Worm (Caenorhabditis elegans) whole organism, young adult: Measurements from ENCODE around the gene nhr-142.

Source experiments
- C06A6.2 ChIP-seq: fragments of 200-800 bp; sonication (Bioruptor generic); conservative IDR thresholded peaks from 2 replicates; pipeline ENCODE4 v1.3.6; 2022; ENCODE audit warnings: missing genetic modification characterization, missing compliant biosample characterization
- F33H1.4 ChIP-seq: fragments of 200-800 bp; sonication (Bioruptor generic); IDR thresholded peaks from 2 replicates; pipeline ENCODE4 v1.3.6; 2022; ENCODE audit warnings: missing genetic modification reagents, missing genetic modification characterization, missing compliant biosample characterization
- Y56A3A.18 ChIP-seq: fragments of 200-800 bp; sonication (Bioruptor generic); IDR thresholded peaks from 2 replicates; pipeline ENCODE4 v1.3.6; 2022; ENCODE audit warnings: missing genetic modification reagents, missing genetic modification characterization, missing compliant biosample characterization
- ZK185.1 ChIP-seq: sonication (generic microtip); optimal IDR thresholded peaks from 2 replicates; lab custom pipeline; 2016; ENCODE audit warnings: mild to moderate bottlenecking, missing genetic modification characterization, missing compliant biosample characterization; ENCODE audit not compliant: poor library complexity, severe bottlenecking
- ama-1 ChIP-seq, 3 experiments: fragments of 150-350 bp in 1 of 3; sonication (generic microtip) in 2 of 3; optimal IDR thresholded peaks; 2 replicates each; lab custom pipeline; 2014 to 2018; ENCODE audit warnings: missing biosample characterization in 2 of 3, missing genetic modification characterization in 2 of 3, missing genetic modification reagents in 2 of 3
- aptf-2 ChIP-seq: fragments of 200-800 bp; sonication (Bioruptor generic); conservative IDR thresholded peaks from 2 replicates; pipeline ENCODE4 v1.3.6; 2022; ENCODE audit warnings: missing genetic modification reagents, missing genetic modification characterization, missing compliant biosample characterization
- atf-7 ChIP-seq: sonication (generic microtip); optimal IDR thresholded peaks from 2 replicates; lab custom pipeline; 2017; ENCODE audit warnings: mild to moderate bottlenecking, missing genetic modification characterization, missing compliant biosample characterization
- athp-1 ChIP-seq: sonication (generic microtip); optimal IDR thresholded peaks from 2 replicates; lab custom pipeline; 2017; ENCODE audit warnings: mild to moderate bottlenecking, missing genetic modification characterization, missing compliant biosample characterization
- bed-2 ChIP-seq: fragments of 200-800 bp; sonication (Bioruptor generic); IDR thresholded peaks from 2 replicates; pipeline ENCODE4 v1.3.6; 2022; ENCODE audit warnings: missing genetic modification reagents, missing genetic modification characterization, missing compliant biosample characterization
- ccch-3 ChIP-seq: fragments of 200-800 bp; sonication (Bioruptor generic); optimal IDR thresholded peaks from 2 replicates; lab custom pipeline; 2018; ENCODE audit warnings: mild to moderate bottlenecking, missing genetic modification characterization, missing compliant biosample characterization
- cebp-1 ChIP-seq, 2 experiments: fragments of 200-800 bp in 1 of 2; sonication (Bioruptor generic) in 1 of 2; sonication (generic microtip) in 1 of 2; IDR thresholded peaks in 1 of 2; optimal IDR thresholded peaks in 1 of 2; 2 replicates each; pipeline versions ENCODE4 v1.3.6 to Lab custom; 2017 to 2022; ENCODE audit warnings: missing compliant biosample characterization in 2 of 2, missing genetic modification characterization in 2 of 2, mild to moderate bottlenecking in 1 of 2, missing genetic modification reagents in 1 of 2, moderate library complexity in 1 of 2
- ceh-27 ChIP-seq: fragments of 200-800 bp; sonication (Bioruptor generic); optimal IDR thresholded peaks from 2 replicates; lab custom pipeline; 2018; ENCODE audit warnings: mild to moderate bottlenecking, missing genetic modification characterization, moderate library complexity, missing compliant biosample characterization
- ceh-40 ChIP-seq: fragments of 200-800 bp; sonication (Bioruptor generic); IDR thresholded peaks from 2 replicates; pipeline ENCODE4 v1.3.6; 2022; ENCODE audit warnings: missing genetic modification characterization, missing compliant biosample characterization
- chd-7 ChIP-seq: sonication (generic microtip); optimal IDR thresholded peaks from 2 replicates; lab custom pipeline; 2016; ENCODE audit warnings: mild to moderate bottlenecking, missing genetic modification characterization, moderate library complexity, missing compliant biosample characterization
- dpl-1 ChIP-seq: fragments of 150-350 bp; optimal IDR thresholded peaks from 2 replicates; lab custom pipeline; 2014; ENCODE audit warnings: missing biosample characterization, missing genetic modification reagents, missing genetic modification characterization
- ets-4 ChIP-seq: fragments of 200-800 bp; sonication (Bioruptor generic); optimal IDR thresholded peaks from 2 replicates; lab custom pipeline; 2018; ENCODE audit warnings: mild to moderate bottlenecking, missing genetic modification characterization, missing compliant biosample characterization
- hmg-1.2 ChIP-seq: fragments of 200-800 bp; sonication (Bioruptor generic); IDR thresholded peaks from 2 replicates; pipeline ENCODE4 v1.3.6; 2022; ENCODE audit warnings: missing genetic modification reagents, missing genetic modification characterization, missing compliant biosample characterization
- hmg-20 ChIP-seq: fragments of 200-800 bp; sonication (Bioruptor generic); IDR thresholded peaks from 2 replicates; pipeline ENCODE4 v1.3.6; 2022; ENCODE audit warnings: missing genetic modification reagents, missing genetic modification characterization, missing compliant biosample characterization
- lag-1 ChIP-seq: fragments of 200-800 bp; sonication (Bioruptor generic); IDR thresholded peaks from 2 replicates; pipeline ENCODE4 v1.3.6; 2022; ENCODE audit warnings: missing genetic modification reagents, missing genetic modification characterization, missing compliant biosample characterization
- lin-35 ChIP-seq, 3 experiments: fragments of 150-350 bp in 2 of 3; sonication (generic microtip) in 1 of 3; optimal IDR thresholded peaks; 2 replicates each; lab custom pipeline; 2014 to 2018; ENCODE audit warnings: missing biosample characterization in 3 of 3, missing genetic modification characterization in 3 of 3, missing genetic modification reagents in 3 of 3
- lin-40 ChIP-seq: sonication (generic microtip); optimal IDR thresholded peaks from 2 replicates; lab custom pipeline; 2016; ENCODE audit warnings: missing genetic modification characterization, mild to moderate bottlenecking, missing compliant biosample characterization, missing genotype, missing genetic modification reagents
- lin-54 ChIP-seq: fragments of 200-800 bp; sonication (Bioruptor generic); optimal IDR thresholded peaks from 2 replicates; lab custom pipeline; 2018; ENCODE audit warnings: mild to moderate bottlenecking, missing genetic modification characterization, missing compliant biosample characterization
- mcd-1 ChIP-seq: fragments of 200-800 bp; sonication (Bioruptor generic); IDR thresholded peaks from 2 replicates; pipeline ENCODE4 v1.3.6; 2022; ENCODE audit warnings: missing genetic modification reagents, missing genetic modification characterization, missing compliant biosample characterization
- nfya-1 ChIP-seq: sonication (generic microtip); optimal IDR thresholded peaks from 2 replicates; lab custom pipeline; 2017; ENCODE audit warnings: antibody characterized with exemption, missing compliant biosample characterization, missing genetic modification characterization, borderline replicate concordance; ENCODE audit not compliant: insufficient read depth
- nfyb-1 ChIP-seq: fragments of 200-800 bp; sonication (Bioruptor generic); IDR thresholded peaks from 2 replicates; pipeline ENCODE4 v1.3.6; 2022; ENCODE audit warnings: missing genetic modification reagents, missing genetic modification characterization, missing compliant biosample characterization
- nhr-80 ChIP-seq: sonication (generic microtip); optimal IDR thresholded peaks from 2 replicates; lab custom pipeline; 2016; ENCODE audit warnings: missing genetic modification characterization, missing compliant biosample characterization
- nhr-90 ChIP-seq: sonication (generic microtip); optimal IDR thresholded peaks from 2 replicates; lab custom pipeline; 2016; ENCODE audit warnings: missing genotype, mild to moderate bottlenecking, missing genetic modification characterization, missing compliant biosample characterization
- pbrm-1 ChIP-seq: fragments of 200-800 bp; sonication (Bioruptor generic); IDR thresholded peaks from 2 replicates; pipeline ENCODE4 v1.3.6; 2022; ENCODE audit warnings: missing genetic modification reagents, missing genetic modification characterization, missing compliant biosample characterization
- rcor-1 ChIP-seq: fragments of 200-800 bp; sonication (Bioruptor generic); IDR thresholded peaks from 2 replicates; pipeline ENCODE4 v1.3.6; 2022; ENCODE audit warnings: missing genetic modification reagents, missing genetic modification characterization, missing compliant biosample characterization
- rec-8 ChIP-seq, 2 experiments: sonication (generic microtip); optimal IDR thresholded peaks; 2 replicates each; lab custom pipeline; 2016; ENCODE audit warnings: mild to moderate bottlenecking in 2 of 2, missing genetic modification characterization in 2 of 2, missing genetic modification reagents in 2 of 2, missing genotype in 2 of 2, missing biosample characterization in 1 of 2, missing compliant biosample characterization in 1 of 2, moderate library complexity in 1 of 2
- sea-2 ChIP-seq: fragments of 200-800 bp; sonication (Bioruptor generic); IDR thresholded peaks from 2 replicates; pipeline ENCODE4 v1.3.6; 2022; ENCODE audit warnings: missing genetic modification characterization, missing compliant biosample characterization
- snpc-1.3 ChIP-seq: sonication (generic microtip); optimal IDR thresholded peaks from 2 replicates; lab custom pipeline; 2017; ENCODE audit warnings: missing genetic modification characterization, mild to moderate bottlenecking, missing compliant biosample characterization, antibody characterized with exemption, moderate library complexity, missing genotype, missing genetic modification reagents; ENCODE audit not compliant: insufficient read depth
- snpc-4 ChIP-seq, 5 experiments: fragments of 150-350 bp in 1 of 5; sonication (generic microtip) in 4 of 5; optimal IDR thresholded peaks; 2 replicates each; lab custom pipeline; 2014 to 2018; ENCODE audit warnings: missing genetic modification characterization in 5 of 5, missing biosample characterization in 3 of 5, antibody characterized with exemption in 2 of 5, mild to moderate bottlenecking in 2 of 5, missing compliant biosample characterization in 2 of 5, missing genotype in 2 of 5, moderate library complexity in 2 of 5, missing genetic modification reagents in 1 of 5
- somi-1 ChIP-seq: fragments of 200-800 bp; sonication (Bioruptor generic); optimal IDR thresholded peaks from 2 replicates; lab custom pipeline; 2018; ENCODE audit warnings: mild to moderate bottlenecking, missing genetic modification characterization, missing compliant biosample characterization
- tbp1 ChIP-seq: fragments of 200-800 bp; sonication (Bioruptor generic); optimal IDR thresholded peaks from 2 replicates; lab custom pipeline; 2018; ENCODE audit warnings: mild to moderate bottlenecking, missing genetic modification characterization, missing compliant biosample characterization
- ztf-26 ChIP-seq: sonication (generic microtip); optimal IDR thresholded peaks from 2 replicates; lab custom pipeline; 2017; ENCODE audit warnings: missing genetic modification characterization, missing compliant biosample characterization
- ztf-6 ChIP-seq: fragments of 200-800 bp; sonication (Bioruptor generic); IDR thresholded peaks from 2 replicates; pipeline ENCODE4 v1.3.6; 2022; ENCODE audit warnings: missing genetic modification reagents, missing genetic modification characterization, missing compliant biosample characterization

The nhr-142 gene

DNA sequence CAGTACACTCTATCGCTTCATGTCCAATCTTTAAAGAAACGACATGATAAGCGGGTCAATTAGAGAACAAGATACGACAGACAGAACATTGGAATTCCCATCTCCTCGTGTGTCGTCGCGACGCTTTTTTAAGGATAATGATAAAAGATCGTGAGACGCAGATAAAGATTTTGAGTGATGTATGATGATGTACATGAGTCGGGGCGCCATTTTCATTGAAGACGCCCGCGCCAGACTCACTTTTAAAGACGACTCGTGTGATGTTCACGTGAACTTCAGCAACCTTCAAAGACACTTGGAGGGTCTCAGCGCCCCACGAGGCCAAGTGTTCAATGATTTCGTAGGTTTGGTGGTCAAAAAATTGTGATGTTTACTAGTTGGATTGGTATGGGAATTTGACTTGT is 22.1 kb downstream of the nhr-142 start (continued):
- no peak for TF ChIP-seq lag-1 (GFP tag; lab: Robert Waterston, UW)
- no peak for TF ChIP-seq bed-2 (GFP tag; lab: Robert Waterston, UW)
- peak; percentile 42 for TF ChIP-seq mcd-1 (GFP tag; lab: Robert Waterston, UW)
- no peak for TF ChIP-seq nfya-1 (tag; lab: Kevin White, UChicago)
- TF ChIP-seq lin-35 (GFP tag; optimal IDR thresholded peaks at IDR 0.05; lab: Kevin White, UChicago): no peak
- TF ChIP-seq, all 124 proteins: peak for 13

DNA sequence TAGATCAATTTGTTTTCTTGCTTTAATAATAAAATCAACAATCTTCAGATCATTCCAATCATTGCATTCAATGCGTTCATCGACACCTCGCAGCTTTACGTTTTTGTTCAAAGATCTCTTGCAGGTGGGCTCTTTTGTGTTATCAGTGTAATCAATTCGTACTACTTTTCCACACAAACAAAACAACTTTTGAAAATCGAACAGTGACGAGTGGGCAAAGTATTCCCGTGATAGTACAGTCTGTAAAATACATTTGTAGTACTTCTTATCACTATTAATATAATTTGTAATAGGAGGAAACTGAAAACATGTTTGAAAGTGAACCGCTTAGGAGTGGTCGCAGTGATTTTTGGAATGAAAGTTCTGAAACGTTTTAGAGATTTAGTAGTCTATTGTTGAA is 25.3 kb downstream of the nhr-142 start, which contains the start of gene pgph-2:
Gene pgph-2 (plus strand): TSS at position 47 of the 400 bp plus-strand sequence.
- TF ChIP-seq rcor-1 (GFP tag; lab: Robert Waterston, UW) (no peak), lag-1 (GFP tag; lab: Robert Waterston, UW) (no peak), ceh-40 (GFP tag; lab: Robert Waterston, UW) (no peak), ztf-6 (GFP tag; lab: Robert Waterston, UW) (no peak), sea-2 (GFP tag; lab: Robert Waterston, UW) (no peak), hmg-20 (GFP tag; lab: Robert Waterston, UW) (no peak), cebp-1 (GFP tag; IDR thresholded peaks at IDR 0.05; lab: Robert Waterston, UW) (no peak), cebp-1 (tag; optimal IDR thresholded peaks at IDR 0.05; lab: Kevin White, UChicago) (no peak), athp-1 (tag; lab: Kevin White, UChicago) (no peak), ccch-3 (GFP tag; lab: Kevin White, UChicago) (no peak)

DNA sequence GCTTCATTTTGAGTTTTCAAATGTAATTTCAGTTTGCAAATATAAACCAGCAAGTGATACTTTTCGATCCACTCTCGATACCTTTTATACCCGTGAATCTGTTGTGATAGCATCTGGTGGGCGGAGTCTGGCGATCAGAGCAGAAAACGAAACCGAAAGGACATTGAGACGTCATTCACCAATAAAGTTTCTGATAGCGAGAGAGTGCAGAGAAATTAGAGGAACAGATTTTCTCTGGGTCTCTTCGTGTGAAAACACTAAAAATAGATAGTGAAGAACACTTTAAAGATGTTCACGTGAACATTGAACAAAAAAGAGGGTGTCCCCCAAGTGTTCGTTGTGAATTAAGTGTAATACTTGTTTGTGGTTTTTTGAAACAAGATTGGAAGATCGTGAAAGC is 26.6 kb downstream of the nhr-142 start, which contains the start of gene pgph-3:
Gene pgph-3 (minus strand): TSS at position 60 of the 400 bp plus-strand sequence.
- TF ChIP-seq ZK185.1 (tag; lab: Kevin White, UChicago) (peak; percentile 8), lin-40 (tag; lab: Kevin White, UChicago) (peak; percentile 81), ceh-27 (peak; percentile 38), nhr-80 (tag; lab: Kevin White, UChicago) (peak; percentile 78), snpc-1.3 (no peak), tbp1 (GFP tag; lab: Kevin White, UChicago) (no peak), atf-7 (tag; lab: Kevin White, UChicago) (peak; percentile 55), hmg-1.2 (GFP tag; lab: Robert Waterston, UW) (peak; percentile 68; the same call in 1 of the 2 replicates), C06A6.2 (peak; percentile 37; the same call in 1 of the 2 replicates), Y56A3A.18 (GFP tag; lab: Robert Waterston, UW) (0 out of 2 replicates have a peak, but pooled peaks have one; percentile 39), dpl-1 (no peak), lin-54 (GFP tag; lab: Kevin White, UChicago) (no peak), snpc-4 (GFP tag; optimal IDR thresholded peaks at IDR 0.05; lab: Kevin White, UChicago) (no peak), snpc-4 (tag; optimal IDR thresholded peaks at IDR 0.05; lab: Kevin White, UChicago) (no peak), nfyb-1 (GFP tag; lab: Robert Waterston, UW) (no peak), somi-1 (GFP tag; lab: Kevin White, UChicago) (peak; percentile 40), chd-7 (tag; lab: Kevin White, UChicago) (no peak), pbrm-1 (GFP tag; lab: Robert Waterston, UW) (no peak), aptf-2 (no peak), ztf-26 (tag; lab: Kevin White, UChicago) (peak; percentile 57), ama-1 (optimal IDR thresholded peaks at IDR 0.05; lab: Kevin White, UChicago) (no peak), ama-1 (GFP tag; optimal IDR thresholded peaks at IDR 0.05; lab: Kevin White, UChicago) (no peak), mcd-1 (GFP tag; lab: Robert Waterston, UW) (no peak; the same call in 1 of the 2 replicates), nhr-90 (tag; lab: Kevin White, UChicago) (no peak), rec-8 (tag; optimal IDR thresholded peaks at IDR 0.05; lab: Kevin White, UChicago) (no peak), lin-35 (GFP tag; optimal IDR thresholded peaks at IDR 0.05; lab: Kevin White, UChicago) (peak in 1 of 3 experiments; percentile 13), rcor-1 (GFP tag; lab: Robert Waterston, UW) (no peak), ets-4 (peak; percentile 28), F33H1.4 (no peak)
